Fruit fly (Drosophila melanogaster) whole organism, embryonic: ENCODE measurements around the gene GNBP1.

Experiments used
- Asciz ChIP-seq: fragments of 200-800 bp; sonication (Bioruptor generic); optimal IDR thresholded peaks from 2 replicates; lab custom pipeline; 2017; ENCODE audit warnings: missing biosample characterization, mild to moderate bottlenecking, missing genetic modification characterization, missing genetic modification reagents
- Blimp-1 ChIP-seq: fragments of 200-800 bp; sonication (Bioruptor generic); optimal IDR thresholded peaks from 3 replicates; lab custom pipeline; 2018; ENCODE audit warnings: missing biosample characterization, missing genetic modification characterization, mild to moderate bottlenecking, moderate library complexity, missing genetic modification reagents
- CG10267 ChIP-seq: fragments of 200-800 bp; sonication (Bioruptor generic); optimal IDR thresholded peaks from 2 replicates; lab custom pipeline; 2018; ENCODE audit warnings: missing biosample characterization, mild to moderate bottlenecking, missing genetic modification characterization, moderate library complexity
- CG11504 ChIP-seq: fragments of 200-800 bp; sonication (Bioruptor generic); optimal IDR thresholded peaks from 3 replicates; lab custom pipeline; 2019; ENCODE audit warnings: missing biosample characterization, mild to moderate bottlenecking, missing genetic modification characterization, moderate library complexity
- CG12299 ChIP-seq: fragments of 200-800 bp; sonication (Bioruptor generic); optimal IDR thresholded peaks from 2 replicates; lab custom pipeline; 2018; ENCODE audit warnings: missing biosample characterization, mild to moderate bottlenecking, missing genetic modification characterization
- CG1233 ChIP-seq: fragments of 200-800 bp; sonication (Bioruptor generic); optimal IDR thresholded peaks from 4 replicates; lab custom pipeline; 2018; ENCODE audit warnings: missing biosample characterization, mild to moderate bottlenecking, missing genetic modification characterization
- CG13624 ChIP-seq: fragments of 200-800 bp; sonication (Bioruptor generic); optimal IDR thresholded peaks from 2 replicates; lab custom pipeline; 2016; ENCODE audit warnings: missing biosample characterization, missing genetic modification characterization
- CG14441 ChIP-seq: fragments of 200-800 bp; sonication (Bioruptor generic); IDR thresholded peaks from 2 replicates; pipeline ENCODE4 v1.3.6; 2022; ENCODE audit warnings: missing biosample characterization, missing genetic modification characterization
- CG15269 ChIP-seq: fragments of 200-800 bp; sonication (Bioruptor generic); optimal IDR thresholded peaks from 2 replicates; lab custom pipeline; 2018; ENCODE audit warnings: missing biosample characterization, mild to moderate bottlenecking, missing genetic modification characterization, moderate library complexity
- CG1529 ChIP-seq: fragments of 200-800 bp; sonication (Bioruptor generic); optimal IDR thresholded peaks from 3 replicates; lab custom pipeline; 2018; ENCODE audit warnings: missing biosample characterization, missing genetic modification characterization
- CG15514 ChIP-seq: fragments of 200-800 bp; sonication (Bioruptor generic); optimal IDR thresholded peaks from 3 replicates; lab custom pipeline; 2017; ENCODE audit warnings: missing biosample characterization, missing genetic modification characterization, mild to moderate bottlenecking, moderate library complexity, missing genetic modification reagents
- CG1647 ChIP-seq: fragments of 200-800 bp; sonication (Bioruptor generic); optimal IDR thresholded peaks from 3 replicates; lab custom pipeline; 2016; ENCODE audit warnings: missing biosample characterization, missing genetic modification characterization
- CG17359 ChIP-seq: fragments of 200-800 bp; sonication (Bioruptor generic); optimal IDR thresholded peaks from 3 replicates; lab custom pipeline; 2018; ENCODE audit warnings: missing biosample characterization, mild to moderate bottlenecking, missing genetic modification characterization, moderate library complexity
- CG2120 ChIP-seq: fragments of 200-800 bp; sonication (Bioruptor generic); optimal IDR thresholded peaks from 3 replicates; lab custom pipeline; 2016; ENCODE audit warnings: missing biosample characterization, missing genetic modification characterization
- CG2202 ChIP-seq: fragments of 200-800 bp; sonication (Bioruptor generic); optimal IDR thresholded peaks from 2 replicates; lab custom pipeline; 2018; ENCODE audit warnings: missing biosample characterization, mild to moderate bottlenecking, missing genetic modification characterization
- CG30403 ChIP-seq: fragments of 200-800 bp; sonication (Bioruptor generic); optimal IDR thresholded peaks from 3 replicates; lab custom pipeline; 2016; ENCODE audit warnings: missing biosample characterization, missing genetic modification characterization
- CG33213 ChIP-seq: fragments of 200-800 bp; sonication (Bioruptor generic); optimal IDR thresholded peaks from 3 replicates; lab custom pipeline; 2016; ENCODE audit warnings: missing biosample characterization, missing genetic modification characterization
- CG4707 ChIP-seq: fragments of 200-800 bp; sonication (Bioruptor generic); optimal IDR thresholded peaks from 2 replicates; lab custom pipeline; 2018; ENCODE audit warnings: missing biosample characterization, mild to moderate bottlenecking, missing genetic modification characterization, moderate library complexity
- CG4730 ChIP-seq: fragments of 200-800 bp; sonication (Bioruptor generic); IDR thresholded peaks from 2 replicates; pipeline ENCODE4 v1.3.6; 2022; ENCODE audit warnings: missing biosample characterization, missing genetic modification characterization
- CG6654 ChIP-seq: fragments of 200-800 bp; sonication (Bioruptor generic); optimal IDR thresholded peaks from 2 replicates; lab custom pipeline; 2017; ENCODE audit warnings: missing biosample characterization, mild to moderate bottlenecking, missing genetic modification characterization
- CG6813 ChIP-seq: fragments of 200-800 bp; sonication (Bioruptor generic); optimal IDR thresholded peaks from 2 replicates; lab custom pipeline; 2017; ENCODE audit warnings: missing biosample characterization, missing genetic modification characterization, mild to moderate bottlenecking, moderate library complexity, missing genetic modification reagents
- CG7357 ChIP-seq: fragments of 200-800 bp; sonication (Bioruptor generic); IDR thresholded peaks from 3 replicates; pipeline ENCODE4 v1.3.6; 2022; ENCODE audit warnings: missing biosample characterization, missing genetic modification characterization
- CG7745 ChIP-seq: fragments of 200-800 bp; sonication (Bioruptor generic); optimal IDR thresholded peaks from 2 replicates; lab custom pipeline; 2018; ENCODE audit warnings: missing biosample characterization, mild to moderate bottlenecking, missing genetic modification characterization, moderate library complexity
- CG8765 ChIP-seq: fragments of 200-800 bp; sonication (Bioruptor generic); IDR thresholded peaks from 2 replicates; pipeline ENCODE4 v1.3.6; 2022; ENCODE audit warnings: missing biosample characterization, missing genetic modification characterization
- CG8924 ChIP-seq: fragments of 200-800 bp; optimal IDR thresholded peaks from 3 replicates; lab custom pipeline; 2019; ENCODE audit warnings: missing biosample characterization, mild to moderate bottlenecking, missing genetic modification characterization, moderate library complexity
- Fer3 ChIP-seq: fragments of 200-800 bp; sonication (Bioruptor generic); optimal IDR thresholded peaks from 2 replicates; lab custom pipeline; 2018; ENCODE audit warnings: missing biosample characterization, mild to moderate bottlenecking, missing genetic modification characterization, moderate library complexity
- HLH4C ChIP-seq: fragments of 200-800 bp; sonication (Bioruptor generic); IDR thresholded peaks from 3 replicates; pipeline ENCODE4 v1.3.6; 2022; ENCODE audit warnings: missing biosample characterization, missing genetic modification characterization; ENCODE audit not compliant: partially characterized antibody
- Hand ChIP-seq: fragments of 200-800 bp; sonication (Bioruptor generic); optimal IDR thresholded peaks from 2 replicates; lab custom pipeline; 2017; ENCODE audit warnings: mild to moderate bottlenecking, missing biosample characterization, missing genetic modification reagents, missing genetic modification characterization
- MTF-1 ChIP-seq: fragments of 200-800 bp; sonication (Bioruptor generic); optimal IDR thresholded peaks from 2 replicates; lab custom pipeline; 2018; ENCODE audit warnings: missing biosample characterization, mild to moderate bottlenecking, missing genetic modification characterization, borderline replicate concordance
- NK7.1 ChIP-seq: fragments of 200-800 bp; sonication (Bioruptor generic); optimal IDR thresholded peaks from 3 replicates; lab custom pipeline; 2016; ENCODE audit warnings: missing biosample characterization, missing genetic modification characterization
- PHDP ChIP-seq: fragments of 200-800 bp; sonication (Bioruptor generic); optimal IDR thresholded peaks from 3 replicates; lab custom pipeline; 2018; ENCODE audit warnings: missing biosample characterization, mild to moderate bottlenecking, missing genetic modification characterization, moderate library complexity
- Sox102F ChIP-seq: fragments of 200-800 bp; sonication (Bioruptor generic); optimal IDR thresholded peaks from 2 replicates; lab custom pipeline; 2018; ENCODE audit warnings: missing biosample characterization, mild to moderate bottlenecking, missing genetic modification characterization, moderate library complexity
- ap ChIP-seq: fragments of 200-800 bp; sonication (Bioruptor generic); IDR thresholded peaks from 2 replicates; pipeline ENCODE4 v1.3.6; 2022; ENCODE audit warnings: missing biosample characterization, missing genetic modification characterization
- az2 ChIP-seq: fragments of 200-800 bp; sonication (Bioruptor generic); optimal IDR thresholded peaks from 3 replicates; lab custom pipeline; 2016; ENCODE audit warnings: missing biosample characterization, missing genetic modification characterization
- cato ChIP-seq: fragments of 200-800 bp; sonication (Bioruptor generic); optimal IDR thresholded peaks from 2 replicates; lab custom pipeline; 2016; ENCODE audit warnings: missing biosample characterization, missing genetic modification characterization, borderline replicate concordance
- crc ChIP-seq: fragments of 200-800 bp; sonication (Bioruptor generic); optimal IDR thresholded peaks from 2 replicates; lab custom pipeline; 2016; ENCODE audit warnings: missing biosample characterization, missing genetic modification characterization
- dati ChIP-seq: fragments of 200-800 bp; sonication (Bioruptor generic); IDR thresholded peaks from 2 replicates; pipeline ENCODE4 v1.3.6; 2022; ENCODE audit warnings: missing biosample characterization, missing genetic modification characterization
- dm ChIP-seq: fragments of 200-800 bp; sonication (Bioruptor generic); optimal IDR thresholded peaks from 3 replicates; lab custom pipeline; 2016; ENCODE audit warnings: missing biosample characterization, missing genetic modification characterization
- her ChIP-seq: fragments of 200-800 bp; sonication (Bioruptor generic); optimal IDR thresholded peaks from 2 replicates; lab custom pipeline; 2016; ENCODE audit warnings: missing biosample characterization, missing genetic modification characterization
- knrl ChIP-seq: fragments of 200-800 bp; sonication (Bioruptor generic); IDR thresholded peaks from 3 replicates; pipeline ENCODE4 v1.3.6; 2022; ENCODE audit warnings: missing biosample characterization, missing genetic modification characterization; ENCODE audit not compliant: partially characterized antibody
- nau ChIP-seq: fragments of 200-800 bp; sonication (Bioruptor generic); optimal IDR thresholded peaks from 3 replicates; lab custom pipeline; 2017; ENCODE audit warnings: missing biosample characterization, mild to moderate bottlenecking, missing genetic modification characterization, missing genetic modification reagents
- otp ChIP-seq: fragments of 200-800 bp; sonication (Bioruptor generic); IDR thresholded peaks from 3 replicates; pipeline ENCODE4, ENCODE4 v1.3.6; 2022; ENCODE audit warnings: missing biosample characterization, missing genetic modification characterization
- repo ChIP-seq: fragments of 200-800 bp; sonication (Bioruptor generic); optimal IDR thresholded peaks from 2 replicates; lab custom pipeline; 2016; ENCODE audit warnings: missing biosample characterization, missing genetic modification characterization
- slbo ChIP-seq: fragments of 200-800 bp; sonication (Bioruptor generic); IDR thresholded peaks from 2 replicates; pipeline ENCODE4 v1.3.6; 2022; ENCODE audit warnings: missing biosample characterization, missing genetic modification characterization
- slou ChIP-seq: fragments of 200-800 bp; sonication (Bioruptor generic); optimal IDR thresholded peaks from 3 replicates; lab custom pipeline; 2016; ENCODE audit warnings: missing biosample characterization, missing genetic modification characterization
- sob ChIP-seq: fragments of 200-800 bp; sonication (Bioruptor generic); IDR thresholded peaks from 2 replicates; pipeline ENCODE4 v1.3.6; 2022; ENCODE audit warnings: missing biosample characterization, missing genetic modification characterization
- tio ChIP-seq: fragments of 200-800 bp; sonication (Bioruptor generic); optimal IDR thresholded peaks from 2 replicates; lab custom pipeline; 2017; ENCODE audit warnings: missing biosample characterization, missing genetic modification characterization, inconsistent platforms
- tll ChIP-seq, 2 experiments: fragments of 200-800 bp in 1 of 2; fragments of >200 bp in 1 of 2; sonication (Bioruptor generic) in 1 of 2; optimal IDR thresholded peaks; 2 replicates each; lab custom pipeline; 2017 to 2019; ENCODE audit warnings: missing biosample characterization in 2 of 2, missing genetic modification characterization in 2 of 2, mild to moderate bottlenecking in 1 of 2, moderate library complexity in 1 of 2
- usp ChIP-seq: fragments of >200 bp; optimal IDR thresholded peaks from 2 replicates; lab custom pipeline; 2017; ENCODE audit warnings: missing biosample characterization, missing genetic modification characterization
- vnd ChIP-seq: fragments of 200-800 bp; sonication (Bioruptor generic); IDR thresholded peaks from 3 replicates; pipeline ENCODE4 v1.3.6; 2022; ENCODE audit warnings: missing biosample characterization, missing genetic modification characterization; ENCODE audit not compliant: partially characterized antibody

The GNBP1 gene

DNA sequence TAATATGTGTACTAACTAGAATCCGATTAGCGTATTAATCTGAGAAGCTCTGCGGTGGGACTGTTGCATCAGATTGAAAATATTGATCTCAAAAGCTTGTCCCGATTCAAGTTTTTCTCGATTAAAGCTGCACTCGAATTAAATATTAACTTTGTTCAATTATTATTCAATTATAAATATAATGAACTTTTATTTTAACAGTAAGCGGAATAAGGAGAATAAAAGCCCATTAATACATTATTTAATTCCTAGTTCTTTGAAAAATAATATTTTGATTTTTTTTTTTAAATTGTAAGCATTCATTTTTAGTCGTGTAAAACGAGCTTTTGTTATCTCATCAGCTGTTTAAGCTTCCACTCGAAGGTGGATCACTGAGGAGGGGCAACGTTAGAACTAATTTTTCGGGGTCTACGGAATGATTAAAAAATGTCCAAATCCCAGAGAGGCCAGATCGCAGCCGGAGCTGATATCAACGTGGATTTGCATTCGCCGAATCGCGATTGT, at the start of gene GNBP1, which contains the start of gene GNBP2 (continued):
- TF ChIP-seq CG1647 (no peak), CG8765 (no peak), otp (GFP tag; lab: Robert Waterston, UW) (no peak), az2 (peak; percentile 19), Hand (GFP tag; lab: Kevin White, UChicago) (no peak), vnd (no peak), CG30403 (GFP tag; lab: Kevin White, UChicago) (peak; percentile 51), usp (GFP tag; lab: Kevin White, UChicago) (no peak), CG6813 (peak; percentile 11), CG4730 (peak; percentile 39), PHDP (peak; percentile 62), CG1233 (GFP tag; lab: Kevin White, UChicago) (peak; percentile 16), CG7357 (GFP tag; lab: Robert Waterston, UW) (0 out of 3 replicates have a peak, but pooled peaks have one; percentile 58), dati (no peak), tll (GFP tag; optimal IDR thresholded peaks at IDR 0.05; lab: Kevin White, UChicago) (no peak), knrl (GFP tag; lab: Robert Waterston, UW) (no peak), nau (GFP tag; lab: Kevin White, UChicago) (no peak), cato (GFP tag; lab: Kevin White, UChicago) (no peak), repo (GFP tag; lab: Kevin White, UChicago) (no peak), CG8924 (tag; lab: Kevin White, UChicago) (peak; percentile 59), Sox102F (GFP tag; lab: Kevin White, UChicago) (peak; percentile 78), CG13624 (no peak), CG15269 (tag; lab: Kevin White, UChicago) (peak; percentile 74), slou (no peak), ap (GFP tag; lab: Robert Waterston, UW) (peak; percentile 34; the same call in 1 of the 2 replicates), Blimp-1 (no peak), CG10267 (tag; lab: Kevin White, UChicago) (peak; percentile 50), HLH4C (GFP tag; lab: Robert Waterston, UW) (no peak), Asciz (peak; percentile 32), tio (GFP tag; lab: Kevin White, UChicago) (no peak), CG7745 (tag; lab: Kevin White, UChicago) (no peak), CG17359 (tag; lab: Kevin White, UChicago) (peak; percentile 73), CG4707 (GFP tag; lab: Kevin White, UChicago) (no peak), sob (GFP tag; lab: Robert Waterston, UW) (0 out of 2 replicates have a peak, but pooled peaks have one; percentile 44), her (no peak), crc (GFP tag; lab: Kevin White, UChicago) (no peak), CG15514 (GFP tag; lab: Kevin White, UChicago) (peak; percentile 40), CG33213 (no peak), CG2120 (GFP tag; lab: Kevin White, UChicago) (peak; percentile 43), CG1529 (GFP tag; lab: Kevin White, UChicago) (no peak), CG12299 (tag; lab: Kevin White, UChicago) (peak; percentile 44), CG2202 (no peak), NK7.1 (no peak), CG6654 (GFP tag; lab: Kevin White, UChicago) (no peak), Fer3 (peak; percentile 75), slbo (peak; percentile 65), MTF-1 (GFP tag; lab: Kevin White, UChicago) (no peak), dm (GFP tag; lab: Kevin White, UChicago) (no peak), CG14441 (GFP tag; lab: Robert Waterston, UW) (peak; percentile 54), CG11504 (tag; lab: Kevin White, UChicago) (peak; percentile 81)
